Fruit fly (Drosophila melanogaster) whole organism, embryonic: ENCODE results near the gene CG5568.

Source experiments
- CG10654 ChIP-seq: fragments of 200-800 bp; sonication (Bioruptor generic); optimal IDR thresholded peaks from 2 replicates; lab custom pipeline; 2016; ENCODE audit warnings: missing biosample characterization, missing genetic modification characterization
- CG12942 ChIP-seq: fragments of 200-800 bp; sonication (Bioruptor generic); optimal IDR thresholded peaks from 3 replicates; lab custom pipeline; 2016; ENCODE audit warnings: missing biosample characterization, missing genetic modification characterization
- CG1832 ChIP-seq: fragments of 200-800 bp; sonication (Bioruptor generic); optimal IDR thresholded peaks from 2 replicates; lab custom pipeline; 2017; ENCODE audit warnings: missing biosample characterization, mild to moderate bottlenecking, missing genetic modification characterization, inconsistent platforms
- CG3065 ChIP-seq: fragments of 200-800 bp; sonication (Bioruptor generic); optimal IDR thresholded peaks from 2 replicates; lab custom pipeline; 2016; ENCODE audit warnings: missing biosample characterization, missing genetic modification characterization
- MESR4 ChIP-seq: fragments of 200-800 bp; sonication (Bioruptor generic); optimal IDR thresholded peaks from 2 replicates; lab custom pipeline; 2018; ENCODE audit warnings: missing biosample characterization, mild to moderate bottlenecking, missing genetic modification characterization, moderate library complexity
- NC2β ChIP-seq: fragments of 200-800 bp; sonication (Bioruptor generic); optimal IDR thresholded peaks from 2 replicates; lab custom pipeline; 2016; ENCODE audit warnings: missing biosample characterization, missing genetic modification characterization
- Pdp1 ChIP-seq, 2 experiments: fragments of 200-800 bp; sonication (Bioruptor generic); optimal IDR thresholded peaks; 3 replicates each; lab custom pipeline; 2016; ENCODE audit warnings: missing biosample characterization in 2 of 2, missing genetic modification characterization in 2 of 2, mild to moderate bottlenecking in 1 of 2, moderate library complexity in 1 of 2
- insv ChIP-seq, 2 experiments: fragments of 200-800 bp; sonication (Bioruptor generic); optimal IDR thresholded peaks; 3 replicates each; lab custom pipeline; 2016 to 2018; ENCODE audit warnings: missing biosample characterization in 2 of 2, missing genetic modification characterization in 2 of 2
- psq ChIP-seq: fragments of 200-800 bp; sonication (Bioruptor generic); optimal IDR thresholded peaks from 2 replicates; lab custom pipeline; 2017; ENCODE audit warnings: missing biosample characterization, missing genetic modification characterization
- pum ChIP-seq: fragments of 200-800 bp; sonication (Bioruptor generic); optimal IDR thresholded peaks from 2 replicates; lab custom pipeline; 2016; ENCODE audit warnings: missing biosample characterization, missing genetic modification characterization
- row ChIP-seq: fragments of 200-800 bp; sonication (Bioruptor generic); IDR thresholded peaks from 3 replicates; pipeline ENCODE4 v1.3.6; 2022; ENCODE audit warnings: missing biosample characterization, missing genetic modification characterization
- sens-2 ChIP-seq: fragments of 200-800 bp; sonication (Bioruptor generic); IDR thresholded peaks from 2 replicates; pipeline ENCODE4 v1.3.6; 2022; ENCODE audit warnings: missing biosample characterization, missing genetic modification characterization
- sima ChIP-seq: fragments of 200-800 bp; sonication (Bioruptor generic); optimal IDR thresholded peaks from 2 replicates; lab custom pipeline; 2016; ENCODE audit warnings: missing biosample characterization, missing genetic modification characterization

- no peak for TF ChIP-seq psq (GFP tag; lab: Kevin White, UChicago)
- TF ChIP-seq Pdp1 (GFP tag; optimal IDR thresholded peaks at IDR 0.05; lab: Kevin White, UChicago) = no peak
- TF ChIP-seq sens-2 = no peak
- no peak for TF ChIP-seq MESR4 (GFP tag; lab: Kevin White, UChicago)
- no peak for TF ChIP-seq CG3065 (GFP tag; lab: Kevin White, UChicago)
- TF ChIP-seq row (GFP tag; lab: Robert Waterston, UW) = no peak
- TF ChIP-seq NC2β (GFP tag; lab: Kevin White, UChicago) = no peak
- TF ChIP-seq insv (GFP tag; optimal IDR thresholded peaks at IDR 0.05; lab: Kevin White, UChicago) = no peak
- no peak for TF ChIP-seq CG10654 (GFP tag; lab: Kevin White, UChicago)
- no peak for TF ChIP-seq CG1832
- no peak for TF ChIP-seq CG12942 (GFP tag; lab: Kevin White, UChicago)
- TF ChIP-seq pum (GFP tag; lab: Kevin White, UChicago) = no peak
- no peak for TF ChIP-seq sima (GFP tag; lab: Kevin White, UChicago)
These were observed 31.0 kb downstream of the CG5568 start, which contains the start of gene QC for dm6 chr3L:5902189-5902765.
